Worm (Caenorhabditis elegans): ENCODE measurements around the gene del-2.

del-2 gene

DNA sequence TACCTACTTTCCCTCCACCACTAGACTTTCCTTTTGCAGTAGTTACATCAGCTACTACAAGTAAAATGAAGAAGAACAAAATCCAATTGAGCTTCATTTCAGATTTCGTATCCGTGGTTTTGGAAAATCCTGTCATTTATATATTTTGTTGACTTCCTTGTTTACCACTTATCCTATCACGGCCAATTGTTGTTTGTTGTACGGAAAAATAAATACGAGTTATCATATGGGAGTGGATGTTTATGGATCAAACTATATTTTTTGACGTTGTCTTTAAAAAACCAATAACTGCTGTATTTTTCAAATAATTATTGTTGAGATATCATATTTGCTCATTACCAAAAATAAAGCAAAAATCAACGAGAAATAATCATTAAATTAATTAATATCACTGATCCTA lies 18.6 kb downstream of the del-2 start, which contains the start of gene W09C2.9:
W09C2.9 (minus strand) TSS at position 101 of the 400 bp plus-strand sequence.
- no peak for TF ChIP-seq pha-4 (tag; optimal IDR thresholded peaks at IDR 0.05)

- TF ChIP-seq hlh-1 (tag; optimal IDR thresholded peaks at IDR 0.05) (no peak), ztf-11 (tag; optimal IDR thresholded peaks at IDR 0.05) (no peak), ceh-83 (GFP tag; optimal IDR thresholded peaks at IDR 0.05) (no peak), unc-120 (tag; optimal IDR thresholded peaks at IDR 0.05; ENCODE audit: poor library complexity, severe bottlenecking) (no peak), bed-3 (GFP tag; optimal IDR thresholded peaks at IDR 0.05) (no peak), ceh-43 (GFP tag; optimal IDR thresholded peaks at IDR 0.05) (no peak), blmp-1 (tag; optimal IDR thresholded peaks at IDR 0.05) (no peak), M03D4.4 (tag; optimal IDR thresholded peaks at IDR 0.05) (no peak), sem-2 (GFP tag; optimal IDR thresholded peaks at IDR 0.05) (no peak), drap-1 (GFP tag; optimal IDR thresholded peaks at IDR 0.05) (no peak), ceh-39 (tag; optimal IDR thresholded peaks at IDR 0.05) (no peak), elt-3 (tag; optimal IDR thresholded peaks at IDR 0.05) (no peak), sptf-1 (tag; optimal IDR thresholded peaks at IDR 0.05) (no peak), lsy-2 (tag; optimal IDR thresholded peaks at IDR 0.05) (no peak), tbx-8 (GFP tag; optimal IDR thresholded peaks at IDR 0.05) (no peak), cnd-1 (tag; optimal IDR thresholded peaks at IDR 0.05) (no peak), nhr-28 (tag; optimal IDR thresholded peaks at IDR 0.05) (no peak)
These were observed 19.6 kb downstream of the del-2 start, which contains the start of gene W09C2.7 for ce11 chrIV:9622272-9622671. W09C2.7 (minus strand) TSS chrIV:9622372.

DNA sequence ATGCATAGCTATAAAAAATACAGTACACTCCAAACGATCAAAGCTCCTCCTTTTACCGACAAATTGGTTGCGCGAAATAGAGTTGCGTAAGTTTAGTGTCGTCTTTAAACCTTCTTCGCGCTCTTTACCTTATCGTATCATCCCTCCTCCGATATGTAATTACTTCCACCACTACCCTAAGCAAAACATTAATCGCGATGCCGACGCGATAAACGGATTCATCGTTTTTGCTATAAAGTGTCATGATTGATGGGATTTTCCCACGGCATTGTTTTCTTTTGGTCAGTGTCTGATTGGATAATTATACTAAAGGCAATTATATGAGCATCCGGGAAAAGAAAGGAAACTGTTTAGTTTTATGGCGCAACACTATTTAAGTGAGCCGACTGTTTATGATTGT lies 23.0 kb downstream of the del-2 start:
- TF ChIP-seq pha-4 (tag; optimal IDR thresholded peaks at IDR 0.05) (no peak), drap-1 (GFP tag; optimal IDR thresholded peaks at IDR 0.05) (no peak), mls-2 (tag; optimal IDR thresholded peaks at IDR 0.05) (no peak), lin-13 (tag; optimal IDR thresholded peaks at IDR 0.05) (no peak), mab-5 (tag; optimal IDR thresholded peaks at IDR 0.05) (no peak), ztf-11 (tag; optimal IDR thresholded peaks at IDR 0.05) (no peak), unc-62 (GFP tag; optimal IDR thresholded peaks at IDR 0.05) (peak; percentile 9), nhr-12 (tag; optimal IDR thresholded peaks at IDR 0.05) (no peak), sptf-1 (tag; optimal IDR thresholded peaks at IDR 0.05) (no peak), elt-1 (tag; optimal IDR thresholded peaks at IDR 0.05; ENCODE audit: borderline replicate concordance, insufficient read depth) (peak; percentile 99), ceh-43 (GFP tag; optimal IDR thresholded peaks at IDR 0.05) (peak; percentile 30), nhr-2 (tag; optimal IDR thresholded peaks at IDR 0.05) (peak; percentile 27), ceh-39 (tag; optimal IDR thresholded peaks at IDR 0.05) (no peak), mep-1 (tag; optimal IDR thresholded peaks at IDR 0.05) (no peak), elt-3 (tag; optimal IDR thresholded peaks at IDR 0.05) (no peak)

DNA sequence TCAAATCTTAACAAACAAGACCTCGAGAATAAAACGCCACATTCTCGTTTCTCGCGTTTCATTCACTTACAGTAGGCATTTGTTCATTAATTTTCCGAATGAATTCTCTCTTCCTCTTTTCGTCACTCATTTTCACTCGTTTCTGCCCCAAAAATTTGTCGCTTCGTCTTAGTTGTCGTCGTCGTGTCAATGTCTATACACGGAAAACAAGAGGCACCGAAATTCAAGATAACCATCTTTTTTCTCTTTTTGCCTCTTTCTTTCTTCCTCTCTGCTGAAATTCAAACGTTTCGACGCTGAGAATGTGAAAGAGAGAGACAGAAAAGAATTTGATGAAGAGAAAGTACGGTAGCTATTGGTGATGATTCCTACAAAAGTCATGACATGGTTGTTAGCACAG lies 23.8 kb downstream of the del-2 start:
- TF ChIP-seq blmp-1 (tag; optimal IDR thresholded peaks at IDR 0.05) (no peak), flh-1 (GFP tag; optimal IDR thresholded peaks at IDR 0.05) (no peak), ces-1 (GFP tag; optimal IDR thresholded peaks at IDR 0.05) (no peak), elt-1 (tag; optimal IDR thresholded peaks at IDR 0.05; ENCODE audit: borderline replicate concordance, insufficient read depth) (peak; percentile 89)

- TF ChIP-seq lin-32 (GFP tag; optimal IDR thresholded peaks at IDR 0.05) (no peak), elt-1 (tag; optimal IDR thresholded peaks at IDR 0.05; ENCODE audit: borderline replicate concordance, insufficient read depth) (peak; percentile 98), mep-1 (tag; optimal IDR thresholded peaks at IDR 0.05) (no peak), mls-2 (tag; optimal IDR thresholded peaks at IDR 0.05) (no peak), unc-120 (tag; optimal IDR thresholded peaks at IDR 0.05; ENCODE audit: poor library complexity, severe bottlenecking) (no peak), ham-2 (GFP tag; optimal IDR thresholded peaks at IDR 0.05) (no peak), bed-3 (GFP tag; optimal IDR thresholded peaks at IDR 0.05) (no peak), sptf-1 (tag; optimal IDR thresholded peaks at IDR 0.05) (no peak), tbx-8 (GFP tag; optimal IDR thresholded peaks at IDR 0.05) (no peak), flh-1 (GFP tag; optimal IDR thresholded peaks at IDR 0.05) (no peak), ceh-43 (GFP tag; optimal IDR thresholded peaks at IDR 0.05) (no peak), nhr-237 (tag; optimal IDR thresholded peaks at IDR 0.05) (no peak), nhr-12 (tag; optimal IDR thresholded peaks at IDR 0.05) (no peak), elt-3 (tag; optimal IDR thresholded peaks at IDR 0.05) (no peak), pha-4 (tag; optimal IDR thresholded peaks at IDR 0.05) (no peak), drap-1 (GFP tag; optimal IDR thresholded peaks at IDR 0.05) (no peak), mab-5 (tag; optimal IDR thresholded peaks at IDR 0.05) (no peak), ztf-11 (tag; optimal IDR thresholded peaks at IDR 0.05) (no peak), nhr-28 (tag; optimal IDR thresholded peaks at IDR 0.05) (no peak), ces-1 (GFP tag; optimal IDR thresholded peaks at IDR 0.05) (no peak), nhr-2 (tag; optimal IDR thresholded peaks at IDR 0.05) (peak; percentile 18), nhr-76 (tag; optimal IDR thresholded peaks at IDR 0.05) (no peak), unc-62 (GFP tag; optimal IDR thresholded peaks at IDR 0.05) (peak; percentile 52), lsy-2 (tag; optimal IDR thresholded peaks at IDR 0.05) (no peak)
These were observed 24.5 kb downstream of the del-2 start for ce11 chrIV:9617358-9617757.
